Fruit fly (Drosophila melanogaster) whole organism, embryonic: ENCODE results near the gene CG9643.
A peak's percentile ranks its signal among the peaks of the same experiment; 100 is the strongest.

Experiments
- Ada2b ChIP-seq: fragments of 200-800 bp; sonication (Bioruptor generic); IDR thresholded peaks from 2 replicates; pipeline ENCODE4 v1.3.6; 2022; ENCODE audit warnings: missing biosample characterization, missing genetic modification characterization
- Awh ChIP-seq: fragments of 200-800 bp; sonication (Bioruptor generic); IDR thresholded peaks from 2 replicates; pipeline ENCODE4, ENCODE4 v1.3.6; 2022; ENCODE audit warnings: missing biosample characterization, missing genetic modification characterization
- BEAF-32 ChIP-seq: fragments of 200-800 bp; sonication (Bioruptor generic); optimal IDR thresholded peaks from 3 replicates; lab custom pipeline; 2017; ENCODE audit warnings: missing biosample characterization, missing genetic modification characterization, mild to moderate bottlenecking, moderate library complexity, missing genetic modification reagents
- Bdp1 ChIP-seq: fragments of 200-800 bp; sonication (Bioruptor generic); optimal IDR thresholded peaks from 3 replicates; lab custom pipeline; 2016; ENCODE audit warnings: missing biosample characterization, missing genetic modification characterization
- CG10147 ChIP-seq: fragments of 200-800 bp; sonication (Bioruptor generic); optimal IDR thresholded peaks from 2 replicates; lab custom pipeline; 2019; ENCODE audit warnings: missing biosample characterization, mild to moderate bottlenecking, missing genetic modification characterization, moderate library complexity
- CG10979 ChIP-seq: fragments of 200-800 bp; sonication (Bioruptor generic); optimal IDR thresholded peaks from 2 replicates; lab custom pipeline; 2018; ENCODE audit warnings: missing biosample characterization, mild to moderate bottlenecking, missing genetic modification characterization, moderate library complexity
- CG11504 ChIP-seq: fragments of 200-800 bp; sonication (Bioruptor generic); optimal IDR thresholded peaks from 3 replicates; lab custom pipeline; 2019; ENCODE audit warnings: missing biosample characterization, mild to moderate bottlenecking, missing genetic modification characterization, moderate library complexity
- CG11695 ChIP-seq: fragments of 200-800 bp; sonication (Bioruptor generic); IDR thresholded peaks from 3 replicates; pipeline ENCODE4 v1.3.6; 2022; ENCODE audit warnings: missing biosample characterization, missing genetic modification characterization
- CG18262 ChIP-seq: fragments of 200-800 bp; optimal IDR thresholded peaks from 3 replicates; lab custom pipeline; 2019; ENCODE audit warnings: missing biosample characterization, mild to moderate bottlenecking, missing genetic modification characterization, moderate library complexity
- CG18599 ChIP-seq: fragments of 200-800 bp; sonication (Bioruptor generic); optimal IDR thresholded peaks from 3 replicates; lab custom pipeline; 2017; ENCODE audit warnings: missing biosample characterization, missing genetic modification characterization, mild to moderate bottlenecking, moderate library complexity, missing genetic modification reagents
- CG18619 ChIP-seq: fragments of 200-800 bp; sonication (Bioruptor generic); optimal IDR thresholded peaks from 3 replicates; lab custom pipeline; 2017; ENCODE audit warnings: missing biosample characterization, mild to moderate bottlenecking, missing genetic modification characterization
- CG18764 ChIP-seq: fragments of 200-800 bp; sonication (Bioruptor generic); optimal IDR thresholded peaks from 3 replicates; lab custom pipeline; 2016; ENCODE audit warnings: missing biosample characterization, missing genetic modification characterization
- CG2120 ChIP-seq: fragments of 200-800 bp; sonication (Bioruptor generic); optimal IDR thresholded peaks from 3 replicates; lab custom pipeline; 2016; ENCODE audit warnings: missing biosample characterization, missing genetic modification characterization
- CG32532 ChIP-seq: fragments of 200-800 bp; sonication (Bioruptor generic); IDR thresholded peaks from 2 replicates; pipeline ENCODE4 v1.3.6; 2022; ENCODE audit warnings: missing biosample characterization, missing genetic modification characterization
- CG34376 ChIP-seq: fragments of 200-800 bp; sonication (Bioruptor generic); optimal IDR thresholded peaks from 2 replicates; lab custom pipeline; 2018; ENCODE audit warnings: missing biosample characterization, mild to moderate bottlenecking, missing genetic modification characterization
- CG34422 ChIP-seq: fragments of 200-800 bp; sonication (Bioruptor generic); IDR thresholded peaks from 3 replicates; pipeline ENCODE4 v1.3.6; 2022; ENCODE audit warnings: missing biosample characterization, missing genetic modification characterization
- CG4360 ChIP-seq: fragments of 200-800 bp; sonication (Bioruptor generic); IDR thresholded peaks from 2 replicates; pipeline ENCODE4 v1.3.6; 2022; ENCODE audit warnings: missing biosample characterization, missing genetic modification characterization
- CG4424 ChIP-seq: fragments of 200-800 bp; sonication (Bioruptor generic); optimal IDR thresholded peaks from 3 replicates; lab custom pipeline; 2016; ENCODE audit warnings: missing biosample characterization, missing genetic modification characterization
- CG5953 ChIP-seq: fragments of 200-800 bp; sonication (Bioruptor generic); IDR thresholded peaks from 2 replicates; pipeline ENCODE4 v1.3.6; 2022; ENCODE audit warnings: missing biosample characterization, missing genetic modification characterization
- CG9817 ChIP-seq: fragments of 200-800 bp; sonication (Bioruptor generic); optimal IDR thresholded peaks from 2 replicates; lab custom pipeline; 2018; ENCODE audit warnings: missing biosample characterization, mild to moderate bottlenecking, missing genetic modification characterization, moderate library complexity
- CoRest ChIP-seq: fragments of 200-800 bp; sonication (Bioruptor generic); optimal IDR thresholded peaks from 3 replicates; lab custom pipeline; 2018; ENCODE audit warnings: missing biosample characterization, mild to moderate bottlenecking, missing genetic modification characterization, moderate library complexity
- Dbx ChIP-seq: fragments of 200-800 bp; sonication (Bioruptor generic); IDR thresholded peaks from 3 replicates; pipeline ENCODE4 v1.3.6; 2022; ENCODE audit warnings: missing biosample characterization, missing genetic modification characterization
- Elba2 ChIP-seq: fragments of 200-800 bp; sonication (Bioruptor generic); optimal IDR thresholded peaks from 3 replicates; lab custom pipeline; 2016; ENCODE audit warnings: missing biosample characterization, missing genetic modification characterization
- Fer1 ChIP-seq: fragments of 200-800 bp; sonication (Bioruptor generic); optimal IDR thresholded peaks from 2 replicates; lab custom pipeline; 2017; ENCODE audit warnings: missing biosample characterization, mild to moderate bottlenecking, missing genetic modification characterization
- Fer3 ChIP-seq: fragments of 200-800 bp; sonication (Bioruptor generic); optimal IDR thresholded peaks from 2 replicates; lab custom pipeline; 2018; ENCODE audit warnings: missing biosample characterization, mild to moderate bottlenecking, missing genetic modification characterization, moderate library complexity
- H15 ChIP-seq: fragments of 200-800 bp; sonication (Bioruptor generic); IDR thresholded peaks from 3 replicates; pipeline ENCODE4 v1.3.6; 2022; ENCODE audit warnings: missing biosample characterization, missing genetic modification characterization
- HHEX ChIP-seq: fragments of 200-800 bp; sonication (Bioruptor generic); optimal IDR thresholded peaks from 3 replicates; lab custom pipeline; 2017; ENCODE audit warnings: missing biosample characterization, mild to moderate bottlenecking, missing genetic modification characterization, missing genetic modification reagents
- Hey ChIP-seq: fragments of 200-800 bp; sonication (Bioruptor generic); optimal IDR thresholded peaks from 3 replicates; lab custom pipeline; 2018; ENCODE audit warnings: missing biosample characterization, mild to moderate bottlenecking, missing genetic modification characterization
- Med ChIP-seq: fragments of 200-800 bp; sonication (Bioruptor generic); peaks from one replicate; lab custom pipeline; 2016; ENCODE audit warnings: missing biosample characterization, missing genetic modification characterization, mild to moderate bottlenecking, inconsistent platforms, moderate library complexity
- Meics ChIP-seq: fragments of 200-800 bp; sonication (Bioruptor generic); optimal IDR thresholded peaks from 2 replicates; lab custom pipeline; 2017; ENCODE audit warnings: missing biosample characterization, mild to moderate bottlenecking, missing genetic modification characterization
- NC2α ChIP-seq: fragments of 200-800 bp; sonication (Bioruptor generic); optimal IDR thresholded peaks from 2 replicates; lab custom pipeline; 2016; ENCODE audit warnings: missing biosample characterization, missing genetic modification characterization
- Rfx ChIP-seq: fragments of 200-800 bp; sonication (Bioruptor generic); IDR thresholded peaks from 2 replicates; pipeline ENCODE4 v1.3.6; 2022; ENCODE audit warnings: missing biosample characterization, missing genetic modification characterization
- Sox102F ChIP-seq: fragments of 200-800 bp; sonication (Bioruptor generic); optimal IDR thresholded peaks from 2 replicates; lab custom pipeline; 2018; ENCODE audit warnings: missing biosample characterization, mild to moderate bottlenecking, missing genetic modification characterization, moderate library complexity
- Ssrp ChIP-seq: fragments of 200-800 bp; sonication (Bioruptor generic); optimal IDR thresholded peaks from 2 replicates; lab custom pipeline; 2018; ENCODE audit warnings: missing biosample characterization, mild to moderate bottlenecking, missing genetic modification characterization, moderate library complexity
- Stat92E ChIP-seq, 3 experiments: fragments of >200 bp in 2 of 3; fragments of 200-800 bp in 1 of 3; sonication (Bioruptor generic) in 1 of 3; optimal IDR thresholded peaks; 2 replicates each; lab custom pipeline; 2017 to 2019; ENCODE audit warnings: missing biosample characterization in 3 of 3, missing genetic modification characterization in 3 of 3, mild to moderate bottlenecking in 1 of 3, moderate library complexity in 1 of 3
- ato ChIP-seq: fragments of 200-800 bp; sonication (Bioruptor generic); IDR thresholded peaks from 2 replicates; pipeline ENCODE4 v1.3.6; 2022; ENCODE audit warnings: missing biosample characterization, missing genetic modification characterization; ENCODE audit not compliant: partially characterized antibody
- bsh ChIP-seq, 2 experiments: fragments of 200-800 bp; sonication (Bioruptor generic); optimal IDR thresholded peaks; 2 replicates each; lab custom pipeline; 2017 to 2018; ENCODE audit warnings: mild to moderate bottlenecking in 2 of 2, missing biosample characterization in 2 of 2, missing genetic modification characterization in 2 of 2, moderate library complexity in 1 of 2
- ci ChIP-seq: fragments of 200-800 bp; sonication (Bioruptor generic); IDR thresholded peaks from 3 replicates; pipeline ENCODE4 v1.3.6; 2022; ENCODE audit warnings: missing biosample characterization, missing genetic modification characterization
- danr ChIP-seq: fragments of 200-800 bp; sonication (Bioruptor generic); IDR thresholded peaks from 2 replicates; pipeline ENCODE4 v1.3.6; 2022; ENCODE audit warnings: missing biosample characterization, missing genetic modification characterization
- ems ChIP-seq: fragments of 200-800 bp; sonication (Bioruptor generic); optimal IDR thresholded peaks from 3 replicates; lab custom pipeline; 2016; ENCODE audit warnings: missing biosample characterization, missing genetic modification characterization
- ewg ChIP-seq: fragments of 200-800 bp; sonication (Bioruptor generic); optimal IDR thresholded peaks from 3 replicates; lab custom pipeline; 2017; ENCODE audit warnings: mild to moderate bottlenecking, missing biosample characterization, missing genetic modification reagents, missing genetic modification characterization
- gro ChIP-seq: fragments of 200-800 bp; sonication (Bioruptor generic); optimal IDR thresholded peaks from 2 replicates; lab custom pipeline; 2016; ENCODE audit warnings: missing biosample characterization, missing genetic modification characterization
- hkb ChIP-seq, 2 experiments: fragments of 200-800 bp in 1 of 2; fragments of >200 bp in 1 of 2; sonication (Bioruptor generic) in 1 of 2; IDR thresholded peaks in 1 of 2; optimal IDR thresholded peaks in 1 of 2; 2 replicates each; pipeline versions ENCODE4 v1.3.6 to Lab custom; 2017 to 2022; ENCODE audit warnings: missing biosample characterization in 1 of 2, missing genetic modification characterization in 1 of 2
- ken ChIP-seq: fragments of 200-800 bp; sonication (Bioruptor generic); IDR thresholded peaks from 3 replicates; pipeline ENCODE4 v1.3.6; 2022; ENCODE audit warnings: missing biosample characterization, missing genetic modification characterization
- lilli ChIP-seq: fragments of 200-800 bp; sonication (Bioruptor generic); optimal IDR thresholded peaks from 3 replicates; lab custom pipeline; 2016; ENCODE audit warnings: missing biosample characterization, missing genetic modification characterization
- mam ChIP-seq: fragments of 200-800 bp; sonication (Bioruptor generic); optimal IDR thresholded peaks from 3 replicates; lab custom pipeline; 2016; ENCODE audit warnings: missing biosample characterization, missing genetic modification characterization
- sens ChIP-seq: fragments of 200-800 bp; sonication (Bioruptor generic); peaks from one replicate; lab custom pipeline; 2016; ENCODE audit warnings: missing biosample characterization, missing genetic modification characterization
- slbo ChIP-seq: fragments of 200-800 bp; sonication (Bioruptor generic); IDR thresholded peaks from 2 replicates; pipeline ENCODE4 v1.3.6; 2022; ENCODE audit warnings: missing biosample characterization, missing genetic modification characterization
- yki ChIP-seq: fragments of >200 bp; optimal IDR thresholded peaks from 3 replicates; lab custom pipeline; 2018

Gene CG9643

dm6 chr2L:2944509-2944908 is 34.6 kb downstream of the CG9643 start (continued):
- TF ChIP-seq ci (GFP tag; lab: Robert Waterston, UW) (peak; percentile 45; the same call in 1 of the 3 replicates), Fer1 (GFP tag; lab: Kevin White, UChicago) (peak; percentile 46), Rfx (0 out of 2 replicates have a peak, but pooled peaks have one; percentile 18), Ada2b (GFP tag; lab: Robert Waterston, UW) (0 out of 2 replicates have a peak, but pooled peaks have one; percentile 5), slbo (peak; percentile 45; the same call in 1 of the 2 replicates), HHEX (GFP tag; lab: Kevin White, UChicago) (peak; percentile 10), H15 (GFP tag; lab: Robert Waterston, UW) (no peak), CG4424 (GFP tag; lab: Kevin White, UChicago) (no peak), CG10979 (tag; lab: Kevin White, UChicago) (peak; percentile 5), Fer3 (tag; lab: Kevin White, UChicago) (peak; percentile 14), mam (no peak), bsh (GFP tag; optimal IDR thresholded peaks at IDR 0.05; lab: Kevin White, UChicago) (peak in 1 of 2 experiments; percentile 25), sens (GFP tag; lab: Kevin White, UChicago) (peak; percentile 78), hkb (optimal IDR thresholded peaks at IDR 0.05; lab: Kevin White, UChicago) (no peak), hkb (GFP tag; IDR thresholded peaks at IDR 0.05; lab: Robert Waterston, UW) (0 out of 2 replicates have a peak, but pooled peaks have one; percentile 31), Ssrp (tag; lab: Kevin White, UChicago) (no peak), Med (peak; percentile 82), Awh (no peak), Meics (GFP tag; lab: Kevin White, UChicago) (no peak), CG18599 (peak; percentile 63)

dm6 chr2L:2942639-2943038 is 36.4 kb downstream of the CG9643 start:
- TF ChIP-seq Hey (no peak), Awh (no peak), yki (lab: Kevin White, UChicago) (no peak), Sox102F (GFP tag; lab: Kevin White, UChicago) (peak; percentile 8), CG9817 (tag; lab: Kevin White, UChicago) (no peak), Elba2 (GFP tag; lab: Kevin White, UChicago) (no peak), CG34422 (no peak), CG11504 (tag; lab: Kevin White, UChicago) (peak; percentile 33), Stat92E (GFP tag; optimal IDR thresholded peaks at IDR 0.05; lab: Kevin White, UChicago) (no peak), Rfx (0 out of 2 replicates have a peak, but pooled peaks have one; percentile 12), sens (GFP tag; lab: Kevin White, UChicago) (peak; percentile 64), CoRest (tag; lab: Kevin White, UChicago) (no peak), ken (GFP tag; lab: Robert Waterston, UW) (no peak), CG10147 (GFP tag; lab: Kevin White, UChicago) (no peak), BEAF-32 (GFP tag; lab: Kevin White, UChicago) (no peak), CG18764 (GFP tag; lab: Kevin White, UChicago) (no peak), CG18619 (no peak), Dbx (0 out of 3 replicates have a peak, but pooled peaks have one; percentile 22), CG32532 (GFP tag; lab: Robert Waterston, UW) (peak; percentile 30; the same call in 1 of the 2 replicates), NC2α (GFP tag; lab: Kevin White, UChicago) (no peak), ato (GFP tag; lab: Robert Waterston, UW) (no peak), CG4360 (GFP tag; lab: Robert Waterston, UW) (no peak), Bdp1 (no peak), lilli (GFP tag; lab: Kevin White, UChicago) (peak; percentile 56), gro (GFP tag; lab: Kevin White, UChicago) (no peak), CG34376 (GFP tag; lab: Kevin White, UChicago) (no peak), Fer1 (GFP tag; lab: Kevin White, UChicago) (peak; percentile 31), CG2120 (peak; percentile 31), bsh (GFP tag; optimal IDR thresholded peaks at IDR 0.05; lab: Kevin White, UChicago) (peak in 1 of 2 experiments; percentile 1), CG11695 (GFP tag; lab: Robert Waterston, UW) (no peak), CG5953 (no peak), danr (GFP tag; lab: Robert Waterston, UW) (no peak), CG18262 (tag; lab: Kevin White, UChicago) (no peak), ewg (no peak), ems (GFP tag; lab: Kevin White, UChicago) (no peak)
